Fruit fly (Drosophila melanogaster) whole organism, prepupa: ENCODE measurements around the gene Mgat4a.

ENCODE experiments used
- CG10631 ChIP-seq: fragments of 200-800 bp; sonication (Bioruptor generic); optimal IDR thresholded peaks from 2 replicates; lab custom pipeline; 2016; ENCODE audit warnings: missing biosample characterization, missing genetic modification characterization
- Eip75B ChIP-seq: fragments of 200-800 bp; sonication (Bioruptor generic); optimal IDR thresholded peaks from 3 replicates; lab custom pipeline; 2016; ENCODE audit warnings: missing biosample characterization, missing genetic modification characterization
- Eip78C ChIP-seq: fragments of 200-800 bp; sonication (Bioruptor generic); peaks from one replicate; lab custom pipeline; 2016; ENCODE audit warnings: missing biosample characterization, missing genetic modification characterization
- Met ChIP-seq: fragments of 200-800 bp; sonication (Bioruptor generic); optimal IDR thresholded peaks from 3 replicates; lab custom pipeline; 2016; ENCODE audit warnings: missing biosample characterization, missing genetic modification characterization
- Sox14 ChIP-seq: fragments of 200-800 bp; sonication (Bioruptor generic); optimal IDR thresholded peaks from 3 replicates; lab custom pipeline; 2016; ENCODE audit warnings: missing biosample characterization, missing genetic modification characterization
- salr ChIP-seq, 2 experiments: fragments of 200-800 bp; sonication (Bioruptor generic); optimal IDR thresholded peaks; 3 replicates each; lab custom pipeline; 2016 to 2018; ENCODE audit warnings: missing biosample characterization in 2 of 2, missing genetic modification characterization in 2 of 2, mild to moderate bottlenecking in 1 of 2
- spab ChIP-seq: fragments of 200-800 bp; sonication (Bioruptor generic); optimal IDR thresholded peaks from 2 replicates; lab custom pipeline; 2017; ENCODE audit warnings: missing biosample characterization, mild to moderate bottlenecking, missing genetic modification characterization, missing genetic modification reagents
- topi ChIP-seq: fragments of 200-800 bp; sonication (Bioruptor generic); optimal IDR thresholded peaks from 3 replicates; lab custom pipeline; 2016; ENCODE audit warnings: missing biosample characterization, missing genetic modification characterization
- vri ChIP-seq: fragments of 200-800 bp; sonication (Bioruptor generic); optimal IDR thresholded peaks from 3 replicates; lab custom pipeline; 2016; ENCODE audit warnings: missing biosample characterization, mild to moderate bottlenecking, missing genetic modification characterization

The Mgat4a gene

dm6 chr3L:14816666-14817065, 54.8 kb downstream of the Mgat4a start (continued):
- peak; percentile 22 for TF ChIP-seq topi (GFP tag; lab: Kevin White, UChicago)
- peak; percentile 69 for TF ChIP-seq Eip78C (GFP tag; lab: Kevin White, UChicago)
- peak in 1 of 2 experiments; percentile 36 for TF ChIP-seq salr (GFP tag; optimal IDR thresholded peaks at IDR 0.05; lab: Kevin White, UChicago)
- peak; percentile 26 for TF ChIP-seq Sox14 (GFP tag; lab: Kevin White, UChicago)
- peak; percentile 19 for TF ChIP-seq spab (GFP tag; lab: Kevin White, UChicago)
- peak; percentile 0 for TF ChIP-seq Met (GFP tag; lab: Kevin White, UChicago)
- peak; percentile 12 for TF ChIP-seq Eip75B (GFP tag; lab: Kevin White, UChicago)
- no peak for TF ChIP-seq vri (GFP tag; lab: Kevin White, UChicago)
- TF ChIP-seq CG10631, result peak; percentile 36
